Fruit fly (Drosophila melanogaster) whole organism, embryonic: ENCODE measurements around the gene Orct2.

ENCODE experiments used
- CG1529 ChIP-seq: fragments of 200-800 bp; sonication (Bioruptor generic); optimal IDR thresholded peaks from 3 replicates; lab custom pipeline; 2018; ENCODE audit warnings: missing biosample characterization, missing genetic modification characterization
- CG3995 ChIP-seq: fragments of 200-800 bp; sonication (Bioruptor generic); optimal IDR thresholded peaks from 3 replicates; lab custom pipeline; 2016; ENCODE audit warnings: missing biosample characterization, missing genetic modification characterization
- Hmx ChIP-seq: fragments of 200-800 bp; sonication (Bioruptor generic); optimal IDR thresholded peaks from 2 replicates; lab custom pipeline; 2016; ENCODE audit warnings: missing biosample characterization, missing genetic modification characterization
- Stat92E ChIP-seq, 3 experiments: fragments of >200 bp in 2 of 3; fragments of 200-800 bp in 1 of 3; sonication (Bioruptor generic) in 1 of 3; optimal IDR thresholded peaks; 2 replicates each; lab custom pipeline; 2017 to 2019; ENCODE audit warnings: missing biosample characterization in 3 of 3, missing genetic modification characterization in 3 of 3, mild to moderate bottlenecking in 1 of 3, moderate library complexity in 1 of 3
- Usf ChIP-seq: fragments of 200-800 bp; sonication (Bioruptor generic); optimal IDR thresholded peaks from 2 replicates; lab custom pipeline; 2017; ENCODE audit warnings: missing genotype, missing biosample characterization, missing genetic modification characterization
- cad ChIP-seq: fragments of >200 bp; optimal IDR thresholded peaks from 2 replicates; lab custom pipeline; 2017; ENCODE audit warnings: missing biosample characterization, missing genetic modification characterization
- fru ChIP-seq: fragments of >200 bp; optimal IDR thresholded peaks from 2 replicates; lab custom pipeline; 2017
- pum ChIP-seq: fragments of 200-800 bp; sonication (Bioruptor generic); optimal IDR thresholded peaks from 2 replicates; lab custom pipeline; 2016; ENCODE audit warnings: missing biosample characterization, missing genetic modification characterization

DNA sequence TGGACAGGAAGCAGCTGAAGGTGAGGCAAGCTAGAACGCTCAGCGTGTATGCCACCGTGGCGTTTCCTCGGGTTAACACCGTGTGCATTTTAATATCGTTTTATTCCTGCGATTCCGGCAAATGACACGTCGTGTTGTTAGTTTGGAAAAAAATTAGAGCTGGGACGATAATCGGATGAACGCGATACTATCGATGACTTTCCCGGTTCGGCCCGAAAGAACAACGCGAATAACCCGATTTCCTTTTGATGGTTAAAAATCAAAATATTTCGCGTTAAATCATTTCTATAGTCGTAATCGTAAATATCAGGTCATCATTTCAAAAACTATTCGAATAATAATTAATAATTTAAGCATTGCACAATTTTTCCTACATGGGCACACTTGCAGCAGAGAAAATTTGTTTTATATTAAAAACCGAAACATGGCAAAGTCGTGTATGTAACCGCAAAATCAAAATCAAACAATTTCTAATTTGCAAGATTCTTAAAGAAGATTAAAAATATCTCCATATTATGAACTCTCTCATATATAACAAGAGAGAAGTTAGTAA, 42.9 kb upstream of the Orct2 start, which contains the start of gene Spase22-23:
- no peak for TF ChIP-seq CG1529 (GFP tag; lab: Kevin White, UChicago)
- no peak for TF ChIP-seq fru
- TF ChIP-seq cad (GFP tag; lab: Kevin White, UChicago): no peak
- no peak for TF ChIP-seq pum (GFP tag; lab: Kevin White, UChicago)
- no peak for TF ChIP-seq Hmx (GFP tag; lab: Kevin White, UChicago)
- no peak for TF ChIP-seq CG3995 (GFP tag; lab: Kevin White, UChicago)
- TF ChIP-seq Stat92E (GFP tag; optimal IDR thresholded peaks at IDR 0.05; lab: Kevin White, UChicago): no peak
- TF ChIP-seq Usf: no peak
